Fruit fly (Drosophila melanogaster) whole organism, prepupa: ENCODE results near the gene CG15739.

ENCODE experiments used
- Blimp-1 ChIP-seq: fragments of 200-800 bp; sonication (Bioruptor generic); optimal IDR thresholded peaks from 3 replicates; lab custom pipeline; 2017; ENCODE audit warnings: missing biosample characterization, missing genetic modification characterization, mild to moderate bottlenecking, moderate library complexity, missing genetic modification reagents
- CG10631 ChIP-seq: fragments of 200-800 bp; sonication (Bioruptor generic); optimal IDR thresholded peaks from 2 replicates; lab custom pipeline; 2016; ENCODE audit warnings: missing biosample characterization, missing genetic modification characterization
- CG10669 ChIP-seq: fragments of 200-800 bp; sonication (Bioruptor generic); optimal IDR thresholded peaks from 3 replicates; lab custom pipeline; 2018; ENCODE audit warnings: missing biosample characterization, mild to moderate bottlenecking, missing genetic modification characterization, moderate library complexity
- CG11294 ChIP-seq: fragments of 200-800 bp; sonication (Bioruptor generic); IDR thresholded peaks from 2 replicates; pipeline ENCODE4 v1.3.6; 2022; ENCODE audit warnings: missing biosample characterization, missing genetic modification characterization
- CG11762 ChIP-seq: fragments of 200-800 bp; sonication (Bioruptor generic); optimal IDR thresholded peaks from 3 replicates; lab custom pipeline; 2016; ENCODE audit warnings: missing biosample characterization, missing genetic modification characterization; ENCODE audit not compliant: insufficient read depth
- CG11902 ChIP-seq: fragments of 200-800 bp; sonication (Bioruptor generic); optimal IDR thresholded peaks from 3 replicates; lab custom pipeline; 2016; ENCODE audit warnings: missing biosample characterization, missing genetic modification characterization
- CG15336 ChIP-seq: fragments of 200-800 bp; sonication (Bioruptor generic); IDR thresholded peaks from 2 replicates; pipeline ENCODE4 v1.3.6; 2022; ENCODE audit warnings: missing biosample characterization, missing genetic modification characterization
- CG1621 ChIP-seq: fragments of 200-800 bp; sonication (Bioruptor generic); optimal IDR thresholded peaks from 3 replicates; lab custom pipeline; 2018; ENCODE audit warnings: missing biosample characterization, mild to moderate bottlenecking, missing genetic modification characterization
- CG16779 ChIP-seq: fragments of 200-800 bp; sonication (Bioruptor generic); optimal IDR thresholded peaks from 3 replicates; lab custom pipeline; 2017; ENCODE audit warnings: missing biosample characterization, mild to moderate bottlenecking, missing genetic modification characterization
- CG3032 ChIP-seq: fragments of 200-800 bp; optimal IDR thresholded peaks from 2 replicates; lab custom pipeline; 2019; ENCODE audit warnings: missing biosample characterization, mild to moderate bottlenecking, missing genetic modification characterization, moderate library complexity
- CG34406 ChIP-seq: fragments of 200-800 bp; sonication (Bioruptor generic); optimal IDR thresholded peaks from 3 replicates; lab custom pipeline; 2016; ENCODE audit warnings: missing biosample characterization, missing genetic modification characterization
- CG3919 ChIP-seq: fragments of 200-800 bp; sonication (Bioruptor generic); optimal IDR thresholded peaks from 3 replicates; lab custom pipeline; 2016; ENCODE audit warnings: missing biosample characterization, missing genetic modification characterization
- CG6163 ChIP-seq: fragments of 200-800 bp; sonication (Bioruptor generic); IDR thresholded peaks from 3 replicates; pipeline ENCODE4 v1.3.6; 2022; ENCODE audit warnings: missing biosample characterization, missing genetic modification characterization
- CG6276 ChIP-seq: fragments of 200-800 bp; sonication (Bioruptor generic); optimal IDR thresholded peaks from 2 replicates; lab custom pipeline; 2017; ENCODE audit warnings: missing biosample characterization, mild to moderate bottlenecking, missing genetic modification characterization
- CG6792 ChIP-seq: fragments of 200-800 bp; sonication (Bioruptor generic); optimal IDR thresholded peaks from 3 replicates; lab custom pipeline; 2016; ENCODE audit warnings: missing biosample characterization, missing genetic modification characterization
- CG6808 ChIP-seq: fragments of 200-800 bp; sonication (Bioruptor generic); optimal IDR thresholded peaks from 3 replicates; lab custom pipeline; 2017; ENCODE audit warnings: missing biosample characterization, missing genetic modification characterization, mild to moderate bottlenecking, moderate library complexity, missing genetic modification reagents
- CG6854 ChIP-seq: fragments of 200-800 bp; sonication (Bioruptor generic); optimal IDR thresholded peaks from 2 replicates; lab custom pipeline; 2017; ENCODE audit warnings: missing biosample characterization, mild to moderate bottlenecking, missing genetic modification characterization
- CG7368 ChIP-seq: fragments of 200-800 bp; sonication (Bioruptor generic); optimal IDR thresholded peaks from 3 replicates; lab custom pipeline; 2016; ENCODE audit warnings: missing biosample characterization, missing genetic modification characterization
- CG8119 ChIP-seq: fragments of 200-800 bp; sonication (Bioruptor generic); IDR thresholded peaks from 3 replicates; pipeline ENCODE4 v1.3.6; 2022; ENCODE audit warnings: missing biosample characterization, missing genetic modification characterization
- CG8319 ChIP-seq: fragments of 200-800 bp; sonication (Bioruptor generic); optimal IDR thresholded peaks from 3 replicates; lab custom pipeline; 2016; ENCODE audit warnings: missing biosample characterization, missing genetic modification characterization
- CG8632 ChIP-seq: fragments of 200-800 bp; sonication (Bioruptor generic); optimal IDR thresholded peaks from 3 replicates; lab custom pipeline; 2016; ENCODE audit warnings: missing biosample characterization, missing genetic modification characterization
- CG9139 ChIP-seq: fragments of 200-800 bp; sonication (Bioruptor generic); optimal IDR thresholded peaks from 3 replicates; lab custom pipeline; 2017; ENCODE audit warnings: missing biosample characterization, mild to moderate bottlenecking, missing genetic modification characterization
- Eip75B ChIP-seq: fragments of 200-800 bp; sonication (Bioruptor generic); optimal IDR thresholded peaks from 3 replicates; lab custom pipeline; 2016; ENCODE audit warnings: missing biosample characterization, missing genetic modification characterization
- Eip93F ChIP-seq: fragments of 200-800 bp; sonication (Bioruptor generic); optimal IDR thresholded peaks from 2 replicates; lab custom pipeline; 2016; ENCODE audit warnings: missing biosample characterization, mild to moderate bottlenecking, missing genetic modification characterization
- Ets21C ChIP-seq: fragments of 200-800 bp; sonication (Bioruptor generic); optimal IDR thresholded peaks from 3 replicates; lab custom pipeline; 2016; ENCODE audit warnings: missing biosample characterization, missing genetic modification characterization
- Ets96B ChIP-seq: fragments of 200-800 bp; optimal IDR thresholded peaks from 2 replicates; lab custom pipeline; 2019; ENCODE audit warnings: missing biosample characterization, mild to moderate bottlenecking, missing genetic modification characterization, moderate library complexity
- Gug ChIP-seq: fragments of 200-800 bp; sonication (Bioruptor generic); IDR thresholded peaks from 2 replicates; pipeline ENCODE4 v1.3.6; 2022; ENCODE audit warnings: missing biosample characterization, missing genetic modification characterization
- Hr38 ChIP-seq: sonication (Bioruptor generic); optimal IDR thresholded peaks from 2 replicates; lab custom pipeline; 2016; ENCODE audit warnings: missing biosample characterization, missing genetic modification characterization
- Hr39 ChIP-seq: fragments of 200-800 bp; sonication (Bioruptor generic); optimal IDR thresholded peaks from 2 replicates; lab custom pipeline; 2016; ENCODE audit warnings: missing biosample characterization, missing genetic modification characterization
- Hr4 ChIP-seq: fragments of 200-800 bp; sonication (Bioruptor generic); optimal IDR thresholded peaks from 3 replicates; lab custom pipeline; 2016; ENCODE audit warnings: missing biosample characterization, missing genetic modification characterization
- Lpt ChIP-seq: fragments of 200-800 bp; sonication (Bioruptor generic); optimal IDR thresholded peaks from 3 replicates; lab custom pipeline; 2016; ENCODE audit warnings: missing biosample characterization, missing genetic modification characterization
- Met ChIP-seq: fragments of 200-800 bp; sonication (Bioruptor generic); optimal IDR thresholded peaks from 3 replicates; lab custom pipeline; 2016; ENCODE audit warnings: missing biosample characterization, missing genetic modification characterization
- OdsH ChIP-seq: fragments of 200-800 bp; sonication (Bioruptor generic); optimal IDR thresholded peaks from 3 replicates; lab custom pipeline; 2016; ENCODE audit warnings: missing biosample characterization, missing genetic modification characterization
- Smox ChIP-seq: fragments of 200-800 bp; sonication (Bioruptor generic); optimal IDR thresholded peaks from 3 replicates; lab custom pipeline; 2016; ENCODE audit warnings: missing biosample characterization, missing genetic modification characterization
- Sox102F ChIP-seq: fragments of 200-800 bp; sonication (Bioruptor generic); optimal IDR thresholded peaks from 2 replicates; lab custom pipeline; 2016; ENCODE audit warnings: missing biosample characterization, mild to moderate bottlenecking, missing genetic modification characterization
- Sox14 ChIP-seq: fragments of 200-800 bp; sonication (Bioruptor generic); optimal IDR thresholded peaks from 3 replicates; lab custom pipeline; 2016; ENCODE audit warnings: missing biosample characterization, missing genetic modification characterization
- acj6 ChIP-seq: fragments of 200-800 bp; sonication (Bioruptor generic); optimal IDR thresholded peaks from 3 replicates; lab custom pipeline; 2016; ENCODE audit warnings: missing biosample characterization, missing genetic modification characterization
- dac ChIP-seq: fragments of 200-800 bp; sonication (Bioruptor generic); optimal IDR thresholded peaks from 2 replicates; lab custom pipeline; 2017; ENCODE audit warnings: missing biosample characterization, mild to moderate bottlenecking, missing genetic modification characterization
- dsx ChIP-seq: fragments of 200-800 bp; optimal IDR thresholded peaks from 3 replicates; lab custom pipeline; 2019; ENCODE audit warnings: missing biosample characterization, mild to moderate bottlenecking, missing genetic modification characterization, moderate library complexity; ENCODE audit not compliant: poor library complexity, severe bottlenecking
- eg ChIP-seq: fragments of 200-800 bp; sonication (Bioruptor generic); IDR thresholded peaks from 3 replicates; pipeline ENCODE4 v1.3.6; 2022; ENCODE audit warnings: missing biosample characterization, missing genetic modification characterization
- esn ChIP-seq: fragments of 200-800 bp; sonication (Bioruptor generic); optimal IDR thresholded peaks from 2 replicates; lab custom pipeline; 2016; ENCODE audit warnings: missing biosample characterization, mild to moderate bottlenecking, missing genetic modification characterization, moderate library complexity
- fd85E ChIP-seq: fragments of 200-800 bp; sonication (Bioruptor generic); optimal IDR thresholded peaks from 3 replicates; lab custom pipeline; 2016; ENCODE audit warnings: missing biosample characterization, missing genetic modification characterization
- fkh ChIP-seq: fragments of 200-800 bp; sonication (Bioruptor generic); optimal IDR thresholded peaks from 3 replicates; lab custom pipeline; 2017; ENCODE audit warnings: missing biosample characterization, mild to moderate bottlenecking, missing genetic modification characterization, moderate library complexity
- lz ChIP-seq: fragments of 200-800 bp; sonication (Bioruptor generic); optimal IDR thresholded peaks from 3 replicates; lab custom pipeline; 2016; ENCODE audit warnings: missing biosample characterization, missing genetic modification characterization
- net ChIP-seq: fragments of 200-800 bp; sonication (Bioruptor generic); optimal IDR thresholded peaks from 3 replicates; lab custom pipeline; 2016; ENCODE audit warnings: missing biosample characterization, missing genetic modification characterization
- pdm3 ChIP-seq: fragments of 200-800 bp; sonication (Bioruptor generic); optimal IDR thresholded peaks from 3 replicates; lab custom pipeline; 2016; ENCODE audit warnings: missing biosample characterization, missing genetic modification characterization
- salr ChIP-seq, 2 experiments: fragments of 200-800 bp; sonication (Bioruptor generic); optimal IDR thresholded peaks; 3 replicates each; lab custom pipeline; 2016 to 2018; ENCODE audit warnings: missing biosample characterization in 2 of 2, missing genetic modification characterization in 2 of 2, mild to moderate bottlenecking in 1 of 2
- spab ChIP-seq: fragments of 200-800 bp; sonication (Bioruptor generic); optimal IDR thresholded peaks from 2 replicates; lab custom pipeline; 2017; ENCODE audit warnings: missing biosample characterization, mild to moderate bottlenecking, missing genetic modification characterization, missing genetic modification reagents
- ss ChIP-seq, 2 experiments: fragments of 200-800 bp; sonication (Bioruptor generic); optimal IDR thresholded peaks; 2 replicates in 1 of 2; 3 replicates in 1 of 2; lab custom pipeline; 2017 to 2018; ENCODE audit warnings: mild to moderate bottlenecking in 2 of 2, missing biosample characterization in 2 of 2, missing genetic modification characterization in 2 of 2, moderate library complexity in 1 of 2
- svp ChIP-seq: fragments of 200-800 bp; sonication (Bioruptor generic); peaks from one replicate; lab custom pipeline; 2016; ENCODE audit warnings: missing biosample characterization, missing genetic modification characterization
- topi ChIP-seq: fragments of 200-800 bp; sonication (Bioruptor generic); optimal IDR thresholded peaks from 3 replicates; lab custom pipeline; 2016; ENCODE audit warnings: missing biosample characterization, missing genetic modification characterization
- vri ChIP-seq: fragments of 200-800 bp; sonication (Bioruptor generic); optimal IDR thresholded peaks from 3 replicates; lab custom pipeline; 2016; ENCODE audit warnings: missing biosample characterization, mild to moderate bottlenecking, missing genetic modification characterization

The CG15739 gene

dm6 chrX:11920959-11921358 is 47.8 kb downstream of the CG15739 start:
- TF ChIP-seq Sox102F (GFP tag; lab: Kevin White, UChicago) (peak; percentile 73), CG6163 (peak; percentile 81), CG6808 (GFP tag; lab: Kevin White, UChicago) (peak; percentile 33), Hr39 (GFP tag; lab: Kevin White, UChicago) (peak; percentile 75), CG1621 (peak; percentile 36), pdm3 (GFP tag; lab: Kevin White, UChicago) (peak; percentile 79), CG8119 (GFP tag; lab: Robert Waterston, UW) (peak; percentile 90), CG6792 (peak; percentile 77), CG6854 (GFP tag; lab: Kevin White, UChicago) (peak; percentile 73), spab (GFP tag; lab: Kevin White, UChicago) (peak; percentile 30), OdsH (peak; percentile 84), CG6276 (GFP tag; lab: Kevin White, UChicago) (peak; percentile 92), Eip75B (GFP tag; lab: Kevin White, UChicago) (peak; percentile 67), lz (GFP tag; lab: Kevin White, UChicago) (peak; percentile 85), Smox (GFP tag; lab: Kevin White, UChicago) (peak; percentile 82), CG10631 (peak; percentile 78), topi (GFP tag; lab: Kevin White, UChicago) (peak; percentile 86), CG9139 (no peak), svp (peak; percentile 93), esn (GFP tag; lab: Kevin White, UChicago) (peak; percentile 87), CG3919 (GFP tag; lab: Kevin White, UChicago) (peak; percentile 79), fkh (GFP tag; lab: Kevin White, UChicago) (peak; percentile 24), CG8632 (GFP tag; lab: Kevin White, UChicago) (peak; percentile 78), dac (GFP tag; lab: Kevin White, UChicago) (peak; percentile 69), vri (peak; percentile 63), CG8319 (peak; percentile 50), CG11762 (GFP tag; lab: Kevin White, UChicago) (peak; percentile 76), net (GFP tag; lab: Kevin White, UChicago) (peak; percentile 77), salr (GFP tag; optimal IDR thresholded peaks at IDR 0.05; lab: Kevin White, UChicago) (peak in 1 of 2 experiments; percentile 69), Sox14 (GFP tag; lab: Kevin White, UChicago) (peak; percentile 84), Gug (peak; percentile 76), Ets96B (tag; lab: Kevin White, UChicago) (peak; percentile 64), dsx (peak; percentile 70), Met (GFP tag; lab: Kevin White, UChicago) (peak; percentile 88), acj6 (GFP tag; lab: Kevin White, UChicago) (peak; percentile 83), CG11294 (GFP tag; lab: Robert Waterston, UW) (peak; percentile 75), CG3032 (tag; lab: Kevin White, UChicago) (peak; percentile 70), CG15336 (GFP tag; lab: Robert Waterston, UW) (peak; percentile 95), Hr4 (GFP tag; lab: Kevin White, UChicago) (peak; percentile 83), eg (GFP tag; lab: Robert Waterston, UW) (peak; percentile 84), Ets21C (GFP tag; lab: Kevin White, UChicago) (peak; percentile 66), CG16779 (tag; lab: Kevin White, UChicago) (peak; percentile 79), Lpt (GFP tag; lab: Kevin White, UChicago) (peak; percentile 81), ss (GFP tag; optimal IDR thresholded peaks at IDR 0.05; lab: Kevin White, UChicago) (peak; percentile 36 to 42), Blimp-1 (GFP tag; lab: Kevin White, UChicago) (peak; percentile 61), Eip93F (GFP tag; lab: Kevin White, UChicago) (no peak), CG10669 (GFP tag; lab: Kevin White, UChicago) (peak; percentile 55), fd85E (GFP tag; lab: Kevin White, UChicago) (no peak), CG11902 (GFP tag; lab: Kevin White, UChicago) (peak; percentile 30), CG34406 (peak; percentile 71), CG7368 (peak; percentile 53), Hr38 (GFP tag; lab: Kevin White, UChicago) (no peak)
